Worm (Caenorhabditis elegans) whole organism, midembryonic: ENCODE results near the gene M03E7.1.

Experiments used
- T22C8.4 ChIP-seq: fragments of 200-800 bp; sonication (Bioruptor generic); IDR thresholded peaks from 2 replicates; pipeline ENCODE4 v1.3.6; 2022; ENCODE audit warnings: missing genetic modification characterization, missing compliant biosample characterization
- flt-1 ChIP-seq: fragments of 200-800 bp; sonication (Bioruptor generic); IDR thresholded peaks from 2 replicates; pipeline ENCODE4 v1.3.6; 2022; ENCODE audit warnings: missing genetic modification characterization, missing compliant biosample characterization
- med-1 ChIP-seq: sonication (generic microtip); optimal IDR thresholded peaks from 2 replicates; lab custom pipeline; 2017; ENCODE audit warnings: missing genetic modification characterization, mild to moderate bottlenecking, missing compliant biosample characterization, antibody characterized with exemption, missing genetic modification reagents; ENCODE audit not compliant: insufficient read depth
- ref-1 ChIP-seq: fragments of 200-800 bp; sonication (Bioruptor generic); conservative IDR thresholded peaks from 2 replicates; pipeline ENCODE4 v1.3.6; 2022; ENCODE audit warnings: missing genetic modification reagents, missing genetic modification characterization, missing compliant biosample characterization
- ztf-29 ChIP-seq: fragments of 200-800 bp; sonication (Bioruptor generic); IDR thresholded peaks from 2 replicates; pipeline ENCODE4 v1.3.6; 2022; ENCODE audit warnings: missing genetic modification reagents, missing genetic modification characterization, missing compliant biosample characterization

DNA sequence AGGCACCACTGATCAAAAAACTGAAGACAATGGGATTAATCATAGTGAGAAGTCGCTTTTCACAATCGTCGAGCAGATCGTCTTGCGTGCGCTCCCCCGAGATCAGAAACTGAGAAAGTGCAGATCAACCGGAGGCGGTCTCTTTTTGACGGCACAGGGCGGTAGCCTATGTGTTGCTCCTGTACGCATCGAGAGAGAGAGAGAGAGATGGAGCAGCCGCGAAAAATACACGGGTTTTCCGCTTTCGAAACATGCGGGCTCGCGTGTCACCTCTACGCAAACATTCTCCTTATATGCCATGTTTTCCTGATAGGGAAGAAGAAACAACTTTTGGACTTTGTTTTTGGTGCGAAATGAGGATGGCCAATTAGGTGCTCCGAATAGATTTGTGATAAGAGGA lies 8.4 kb upstream of the M03E7.1 start, which contains the start of gene lrpc-1:
- TF ChIP-seq med-1 (GFP tag; lab: Kevin White, UChicago) (no peak), flt-1 (GFP tag; lab: Robert Waterston, UW) (no peak), ref-1 (GFP tag; lab: Robert Waterston, UW) (no peak), ztf-29 (no peak), T22C8.4 (GFP tag; lab: Robert Waterston, UW) (no peak)
